Worm (Caenorhabditis elegans): ENCODE data around the gene srh-268.

DNA sequence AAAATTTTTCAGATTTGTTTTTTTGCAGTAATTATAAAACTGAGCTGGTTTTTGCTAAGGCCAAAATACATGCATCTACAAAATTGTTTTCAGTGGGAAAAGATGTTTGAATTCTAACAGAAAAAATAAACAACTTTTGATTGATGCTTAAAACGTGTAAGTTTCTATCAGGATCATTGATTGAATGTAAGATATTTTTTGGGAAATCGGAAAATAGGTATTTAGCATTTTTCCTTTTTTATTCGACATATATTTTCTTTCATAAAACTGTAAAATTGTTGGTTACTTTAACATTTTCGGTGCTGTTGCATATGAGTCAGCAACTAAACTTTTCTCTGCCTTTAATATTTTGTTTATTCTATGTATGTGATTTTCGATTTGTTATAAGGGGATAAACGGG is 14.7 kb upstream of the srh-268 start, which contains the start of gene C54F6.20:
- no peak for TF ChIP-seq mdl-1 (tag; optimal IDR thresholded peaks at IDR 0.05)
- no peak for TF ChIP-seq ceh-9 (tag; optimal IDR thresholded peaks at IDR 0.05)
- no peak for TF ChIP-seq R02D3.7 (tag; optimal IDR thresholded peaks at IDR 0.05)
- no peak for TF ChIP-seq nhr-77 (tag; optimal IDR thresholded peaks at IDR 0.05)
- no peak for TF ChIP-seq skn-1 (tag; optimal IDR thresholded peaks at IDR 0.05)
- TF ChIP-seq elt-2 (tag; optimal IDR thresholded peaks at IDR 0.05): no peak
- no peak for TF ChIP-seq elt-3 (tag; optimal IDR thresholded peaks at IDR 0.05)
- TF ChIP-seq fkh-10 (GFP tag; optimal IDR thresholded peaks at IDR 0.05): no peak
- no peak for TF ChIP-seq sea-2 (GFP tag; optimal IDR thresholded peaks at IDR 0.05)
- no peak for TF ChIP-seq zag-1 (tag; optimal IDR thresholded peaks at IDR 0.05)
- no peak for TF ChIP-seq ztf-4 (tag; optimal IDR thresholded peaks at IDR 0.05)
- TF ChIP-seq nhr-76 (tag; optimal IDR thresholded peaks at IDR 0.05): no peak
- TF ChIP-seq fkh-2 (tag; optimal IDR thresholded peaks at IDR 0.05): no peak

Data from whole organism, L3 larva.